Worm (Caenorhabditis elegans) whole organism, late embryonic: ENCODE measurements around the gene gst-5.
"Not testable (repeated sequence)": the region's sequence is repeated elsewhere in the genome, so short reads cannot be mapped to it uniquely, and the experiment has no call there.

Experiments used
- C08G9.2 ChIP-seq: sonication (generic microtip); optimal IDR thresholded peaks from 2 replicates; lab custom pipeline; 2016; ENCODE audit warnings: mild to moderate bottlenecking, missing genetic modification characterization, moderate library complexity, missing compliant biosample characterization
- F13H6.1 ChIP-seq: sonication (generic microtip); optimal IDR thresholded peaks from 2 replicates; lab custom pipeline; 2016; ENCODE audit warnings: missing genetic modification characterization, missing compliant biosample characterization
- ama-1 ChIP-seq: fragments of 150-350 bp; optimal IDR thresholded peaks from 2 replicates; lab custom pipeline; 2014
- ceh-31 ChIP-seq: sonication (generic microtip); optimal IDR thresholded peaks from 2 replicates; lab custom pipeline; 2016; ENCODE audit warnings: missing genetic modification characterization, missing compliant biosample characterization
- eyg-1 ChIP-seq: sonication (generic microtip); optimal IDR thresholded peaks from 2 replicates; lab custom pipeline; 2016; ENCODE audit warnings: missing genotype, missing genetic modification characterization, missing compliant biosample characterization
- nhr-11 ChIP-seq: fragments of 150-350 bp; optimal IDR thresholded peaks from 2 replicates; lab custom pipeline; 2014; ENCODE audit warnings: missing biosample characterization, missing genetic modification characterization
- pax-1 ChIP-seq: fragments of 150-350 bp; optimal IDR thresholded peaks from 2 replicates; lab custom pipeline; 2014; ENCODE audit warnings: missing biosample characterization, missing genetic modification characterization
- pha-4 ChIP-seq: fragments of 150-350 bp; optimal IDR thresholded peaks from 2 replicates; lab custom pipeline; 2018; ENCODE audit warnings: missing biosample characterization, missing genetic modification reagents, missing genetic modification characterization

DNA sequence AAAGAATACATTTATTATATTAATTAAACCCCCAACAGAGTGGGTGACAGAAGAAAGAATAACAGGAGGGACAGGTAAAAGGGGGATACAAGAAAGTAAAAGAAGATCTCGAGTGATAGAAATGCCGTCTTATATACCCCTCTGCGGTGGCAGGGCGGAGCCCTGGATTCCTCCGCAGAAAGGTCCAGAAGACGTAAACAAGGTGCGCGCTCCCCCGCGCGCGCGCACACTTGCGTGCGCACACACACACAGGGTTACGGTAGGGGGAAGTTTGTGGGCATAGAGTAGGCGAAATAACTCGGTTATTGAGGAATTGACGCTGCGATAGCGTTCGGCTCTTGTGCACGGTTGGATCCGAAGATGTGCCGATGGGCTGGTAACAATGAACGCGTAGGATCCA lies 8.2 kb upstream of the gst-5 start, which contains the start of gene R03D7.15:
- not testable (repeated sequence) for TF ChIP-seq pax-1 (tag; lab: Kevin White, UChicago); ceh-31 (tag; lab: Kevin White, UChicago); pha-4 (tag; lab: Kevin White, UChicago); F13H6.1 (tag; lab: Kevin White, UChicago); nhr-11 (tag; lab: Kevin White, UChicago); C08G9.2; ama-1 (lab: Kevin White, UChicago); eyg-1 (tag; lab: Kevin White, UChicago)
